Fruit fly (Drosophila melanogaster) whole organism, prepupa: Measurements from ENCODE around the gene CG14082.

ENCODE experiments used
- CG11902 ChIP-seq: fragments of 200-800 bp; sonication (Bioruptor generic); optimal IDR thresholded peaks from 3 replicates; lab custom pipeline; 2016; ENCODE audit warnings: missing biosample characterization, missing genetic modification characterization
- Gug ChIP-seq: fragments of 200-800 bp; sonication (Bioruptor generic); IDR thresholded peaks from 2 replicates; pipeline ENCODE4 v1.3.6; 2022; ENCODE audit warnings: missing biosample characterization, missing genetic modification characterization
- Lpt ChIP-seq: fragments of 200-800 bp; sonication (Bioruptor generic); optimal IDR thresholded peaks from 3 replicates; lab custom pipeline; 2016; ENCODE audit warnings: missing biosample characterization, missing genetic modification characterization
- OdsH ChIP-seq: fragments of 200-800 bp; sonication (Bioruptor generic); optimal IDR thresholded peaks from 3 replicates; lab custom pipeline; 2016; ENCODE audit warnings: missing biosample characterization, missing genetic modification characterization
- dac ChIP-seq: fragments of 200-800 bp; sonication (Bioruptor generic); optimal IDR thresholded peaks from 2 replicates; lab custom pipeline; 2017; ENCODE audit warnings: missing biosample characterization, mild to moderate bottlenecking, missing genetic modification characterization
- fkh ChIP-seq: fragments of 200-800 bp; sonication (Bioruptor generic); optimal IDR thresholded peaks from 3 replicates; lab custom pipeline; 2017; ENCODE audit warnings: missing biosample characterization, mild to moderate bottlenecking, missing genetic modification characterization, moderate library complexity
- vri ChIP-seq: fragments of 200-800 bp; sonication (Bioruptor generic); optimal IDR thresholded peaks from 3 replicates; lab custom pipeline; 2016; ENCODE audit warnings: missing biosample characterization, mild to moderate bottlenecking, missing genetic modification characterization

DNA sequence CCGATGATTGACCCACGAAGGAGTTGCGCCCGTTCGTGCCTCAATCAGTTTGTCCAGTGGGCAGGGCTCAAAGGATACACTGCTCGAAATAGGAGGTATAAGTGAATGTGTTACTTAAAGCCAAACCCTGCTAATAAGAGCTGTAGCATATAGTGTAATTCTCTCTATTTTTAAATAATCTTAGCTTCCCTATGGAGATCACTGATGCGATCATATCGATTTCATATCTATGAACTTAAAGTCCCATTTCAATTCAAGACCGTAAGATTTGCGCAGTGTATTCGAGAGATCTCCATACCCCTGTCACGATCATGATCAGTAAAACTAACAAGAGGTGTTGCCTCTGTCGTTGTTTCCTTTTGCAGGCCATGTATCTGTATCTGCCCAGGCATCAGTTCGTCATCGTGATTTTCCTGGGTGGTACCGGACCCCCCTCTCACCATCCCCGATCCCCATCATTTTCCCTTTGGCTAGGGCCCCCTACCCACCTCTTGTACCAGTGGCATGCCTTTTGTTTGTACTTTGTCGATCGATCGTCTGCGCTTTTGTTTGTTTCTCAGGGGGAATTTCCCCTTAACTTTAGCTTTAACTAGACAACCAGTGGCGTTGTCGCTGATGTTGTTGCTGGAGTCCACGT is 34.4 kb upstream of the CG14082 start:
- peak; percentile 2 for TF ChIP-seq dac (GFP tag; lab: Kevin White, UChicago)
- peak; percentile 47; the same call in 1 of the 2 replicates for TF ChIP-seq Gug (GFP tag; lab: Robert Waterston, UW)
- TF ChIP-seq CG11902 (GFP tag; lab: Kevin White, UChicago), result peak; percentile 56
- peak; percentile 5 for TF ChIP-seq fkh (GFP tag; lab: Kevin White, UChicago)
- peak; percentile 68 for TF ChIP-seq Lpt (GFP tag; lab: Kevin White, UChicago)
- peak; percentile 84 for TF ChIP-seq OdsH (GFP tag; lab: Kevin White, UChicago)
- peak; percentile 78 for TF ChIP-seq vri (GFP tag; lab: Kevin White, UChicago)
